Worm (Caenorhabditis elegans) whole organism, L3 larva: ENCODE results near the gene C35A5.5.

Experiments
- aly-2 ChIP-seq: fragments of 150-350 bp; optimal IDR thresholded peaks from 2 replicates; lab custom pipeline; 2014; ENCODE audit warnings: missing biosample characterization, missing genetic modification characterization
- egl-5 ChIP-seq: fragments of 150-350 bp; optimal IDR thresholded peaks from 2 replicates; lab custom pipeline; 2017; ENCODE audit warnings: missing biosample characterization, missing genetic modification reagents, missing genetic modification characterization, inconsistent platforms
- fkh-10 ChIP-seq: sonication (generic microtip); optimal IDR thresholded peaks from 2 replicates; lab custom pipeline; 2017; ENCODE audit warnings: missing biosample characterization, missing genetic modification reagents, missing genetic modification characterization
- jun-1 ChIP-seq: fragments of 150-350 bp; optimal IDR thresholded peaks from 2 replicates; lab custom pipeline; 2014; ENCODE audit warnings: missing biosample characterization, missing genetic modification reagents, missing genetic modification characterization
- nhr-77 ChIP-seq: fragments of 150-350 bp; optimal IDR thresholded peaks from 2 replicates; lab custom pipeline; 2014; ENCODE audit warnings: missing biosample characterization, missing genetic modification characterization
- pha-4 ChIP-seq: fragments of 150-350 bp; optimal IDR thresholded peaks from 2 replicates; lab custom pipeline; 2014; ENCODE audit warnings: missing biosample characterization, missing genetic modification reagents, missing genetic modification characterization
- pqm-1 ChIP-seq: fragments of 150-350 bp; optimal IDR thresholded peaks from 2 replicates; lab custom pipeline; 2017; ENCODE audit warnings: missing biosample characterization, missing genetic modification characterization, inconsistent platforms
- skn-1 ChIP-seq: fragments of 150-350 bp; optimal IDR thresholded peaks from 2 replicates; lab custom pipeline; 2014; ENCODE audit warnings: missing biosample characterization, missing genetic modification characterization
- snpc-4 ChIP-seq: fragments of 150-350 bp; optimal IDR thresholded peaks from 2 replicates; lab custom pipeline; 2014; ENCODE audit warnings: missing biosample characterization, missing genetic modification characterization
- unc-62 ChIP-seq: fragments of 150-350 bp; sonication (generic microtip); optimal IDR thresholded peaks from 4 replicates; lab custom pipeline; 2014; ENCODE audit warnings: missing biosample characterization, missing genetic modification reagents, missing genetic modification characterization
- ztf-11 ChIP-seq: fragments of 150-350 bp; optimal IDR thresholded peaks from 2 replicates; lab custom pipeline; 2014; ENCODE audit warnings: missing biosample characterization, missing genetic modification characterization

DNA sequence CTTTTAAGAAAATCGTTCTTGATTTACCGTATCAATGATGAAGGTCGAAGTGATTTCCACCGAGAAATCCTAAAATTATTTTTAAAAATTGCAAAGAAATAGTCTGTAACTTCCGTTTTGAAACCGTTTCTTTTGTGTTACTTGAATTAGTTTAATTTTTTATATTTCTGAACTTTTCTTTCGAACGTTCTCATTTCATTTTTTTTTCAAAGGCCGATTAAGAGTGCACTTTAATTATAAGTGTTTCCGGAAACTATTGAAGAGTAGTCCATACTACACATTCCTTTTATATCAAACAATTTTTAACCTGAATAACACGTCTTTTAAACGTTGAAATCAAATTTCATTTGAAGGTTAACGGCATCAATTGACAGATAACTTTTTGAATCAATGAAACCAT is 38.0 kb upstream of the C35A5.5 start:
- TF ChIP-seq skn-1 (no peak), egl-5 (tag; lab: Kevin White, UChicago) (no peak), jun-1 (tag; lab: Kevin White, UChicago) (no peak), nhr-77 (no peak), snpc-4 (no peak), unc-62 (GFP tag; lab: Kevin White, UChicago) (no peak), pha-4 (tag; lab: Kevin White, UChicago) (no peak), pqm-1 (tag; lab: Kevin White, UChicago) (no peak), aly-2 (tag; lab: Kevin White, UChicago) (no peak), ztf-11 (no peak), fkh-10 (GFP tag; lab: Kevin White, UChicago) (no peak)
